Worm (Caenorhabditis elegans) whole organism, L4 larva: ENCODE data around the gene eat-6.

ENCODE experiments used
- D1046.2 ChIP-seq: fragments of 200-800 bp; sonication (Bioruptor generic); IDR thresholded peaks from 2 replicates; pipeline ENCODE4 v1.3.6; 2022; ENCODE audit warnings: missing genetic modification characterization, missing compliant biosample characterization
- F44E2.7 ChIP-seq: fragments of 200-800 bp; sonication (Bioruptor generic); IDR thresholded peaks from 2 replicates; pipeline ENCODE4 v2.1.2; 2022; ENCODE audit warnings: missing genetic modification characterization, missing compliant biosample characterization
- F49E8.2 ChIP-seq: sonication (generic microtip); optimal IDR thresholded peaks from 2 replicates; lab custom pipeline; 2016; ENCODE audit warnings: missing compliant biosample characterization, mild to moderate bottlenecking, missing genetic modification characterization, borderline replicate concordance
- T20F7.1 ChIP-seq: fragments of 200-800 bp; sonication (Bioruptor generic); optimal IDR thresholded peaks from 2 replicates; lab custom pipeline; 2018; ENCODE audit warnings: mild to moderate bottlenecking, missing genetic modification characterization, missing compliant biosample characterization
- T26A8.4 ChIP-seq: fragments of 200-800 bp; sonication (Bioruptor generic); IDR thresholded peaks from 2 replicates; pipeline ENCODE4 v1.3.6; 2022; ENCODE audit warnings: missing genetic modification characterization, missing compliant biosample characterization
- ama-1 ChIP-seq: fragments of 150-350 bp; optimal IDR thresholded peaks from 2 replicates; lab custom pipeline; 2014; ENCODE audit warnings: inconsistent platforms, mixed read lengths
- ceh-32 ChIP-seq: sonication (generic microtip); optimal IDR thresholded peaks from 2 replicates; lab custom pipeline; 2016; ENCODE audit warnings: mild to moderate bottlenecking, missing genetic modification characterization, missing compliant biosample characterization; ENCODE audit not compliant: poor library complexity
- ceh-44 ChIP-seq: fragments of 200-800 bp; sonication (Bioruptor generic); IDR thresholded peaks from 2 replicates; pipeline ENCODE4 v1.3.6; 2022; ENCODE audit warnings: missing genetic modification reagents, missing genetic modification characterization, missing compliant biosample characterization
- ceh-62 ChIP-seq: sonication (generic microtip); optimal IDR thresholded peaks from 2 replicates; lab custom pipeline; 2017; ENCODE audit warnings: missing biosample characterization, missing genetic modification characterization
- ceh-82 ChIP-seq: sonication (generic microtip); optimal IDR thresholded peaks from 2 replicates; lab custom pipeline; 2017; ENCODE audit warnings: missing biosample characterization, missing genetic modification characterization
- ces-1 ChIP-seq: fragments of 150-350 bp; sonication (generic microtip); optimal IDR thresholded peaks from 4 replicates; lab custom pipeline; 2014; ENCODE audit warnings: missing biosample characterization, missing genetic modification reagents, missing genetic modification characterization
- cey-2 ChIP-seq: sonication (generic microtip); optimal IDR thresholded peaks from 3 replicates; lab custom pipeline; 2017; ENCODE audit warnings: missing genetic modification characterization, mild to moderate bottlenecking, missing compliant biosample characterization, antibody characterized with exemption, borderline replicate concordance; ENCODE audit not compliant: insufficient read depth
- daf-19 ChIP-seq: fragments of 200-800 bp; sonication (Bioruptor generic); conservative IDR thresholded peaks from 2 replicates; pipeline ENCODE4 v1.3.6; 2022; ENCODE audit warnings: missing genetic modification characterization, missing compliant biosample characterization
- dmd-6 ChIP-seq: fragments of 200-800 bp; sonication (Bioruptor generic); IDR thresholded peaks from 2 replicates; pipeline ENCODE4 v1.3.6; 2022; ENCODE audit warnings: missing genetic modification reagents, missing genetic modification characterization, missing compliant biosample characterization
- dmd-9 ChIP-seq: fragments of 200-800 bp; sonication (Bioruptor generic); IDR thresholded peaks from 2 replicates; pipeline ENCODE4 v1.3.6; 2022; ENCODE audit warnings: missing genetic modification reagents, missing genetic modification characterization, missing compliant biosample characterization
- dpl-1 ChIP-seq: fragments of 150-350 bp; optimal IDR thresholded peaks from 2 replicates; lab custom pipeline; 2014; ENCODE audit warnings: missing biosample characterization, missing genetic modification reagents, missing genetic modification characterization
- duxl-1 ChIP-seq: sonication (generic microtip); optimal IDR thresholded peaks from 2 replicates; lab custom pipeline; 2016; ENCODE audit warnings: mild to moderate bottlenecking, missing genetic modification characterization, moderate library complexity, missing compliant biosample characterization; ENCODE audit not compliant: poor library complexity
- egl-27 ChIP-seq: sonication (generic microtip); optimal IDR thresholded peaks from 3 replicates; lab custom pipeline; 2017; ENCODE audit warnings: missing biosample characterization, missing genetic modification reagents, missing genetic modification characterization
- fkh-10 ChIP-seq: fragments of 150-350 bp; optimal IDR thresholded peaks from 2 replicates; lab custom pipeline; 2014; ENCODE audit warnings: missing biosample characterization, missing genetic modification reagents, missing genetic modification characterization
- fos-1 ChIP-seq: fragments of 150-350 bp; optimal IDR thresholded peaks from 2 replicates; lab custom pipeline; 2014; ENCODE audit warnings: missing biosample characterization, missing genetic modification characterization
- gei-8 ChIP-seq: fragments of 200-800 bp; sonication (Bioruptor generic); optimal IDR thresholded peaks from 2 replicates; lab custom pipeline; 2018; ENCODE audit warnings: mild to moderate bottlenecking, missing genetic modification characterization, missing compliant biosample characterization
- hif-1 ChIP-seq, 2 experiments: sonication (generic microtip); optimal IDR thresholded peaks; 2 replicates each; lab custom pipeline; 2016 to 2017; ENCODE audit warnings: missing compliant biosample characterization in 2 of 2, missing genetic modification characterization in 2 of 2, missing genetic modification reagents in 2 of 2, missing genotype in 2 of 2, mild to moderate bottlenecking in 1 of 2
- hlh-11 ChIP-seq: fragments of 200-800 bp; sonication (Bioruptor generic); optimal IDR thresholded peaks from 2 replicates; lab custom pipeline; 2018; ENCODE audit warnings: mild to moderate bottlenecking, missing genetic modification characterization, missing compliant biosample characterization
- hmg-1.1 ChIP-seq: fragments of 200-800 bp; sonication (Bioruptor generic); IDR thresholded peaks from 2 replicates; pipeline ENCODE4 v1.3.6; 2022; ENCODE audit warnings: missing genetic modification reagents, missing genetic modification characterization, missing compliant biosample characterization
- lin-13 ChIP-seq: fragments of 150-350 bp; optimal IDR thresholded peaks from 2 replicates; lab custom pipeline; 2014; ENCODE audit warnings: missing biosample characterization, missing genetic modification reagents, missing genetic modification characterization
- lin-38 ChIP-seq: fragments of 200-800 bp; sonication (Bioruptor generic); IDR thresholded peaks from 2 replicates; pipeline ENCODE4 v1.3.6; 2022; ENCODE audit warnings: missing genetic modification reagents, missing genetic modification characterization, missing compliant biosample characterization
- madf-9 ChIP-seq: fragments of 200-800 bp; sonication (Bioruptor generic); conservative IDR thresholded peaks from 2 replicates; pipeline ENCODE4 v1.3.6; 2022; ENCODE audit warnings: missing genetic modification reagents, missing genetic modification characterization, missing compliant biosample characterization
- mdl-1 ChIP-seq, 2 experiments: fragments of 150-350 bp in 1 of 2; sonication (generic microtip) in 1 of 2; optimal IDR thresholded peaks; 2 replicates each; lab custom pipeline; 2014 to 2017; ENCODE audit warnings: missing biosample characterization in 2 of 2, missing genetic modification characterization in 2 of 2
- mdt-29 ChIP-seq: fragments of 200-800 bp; sonication (Bioruptor generic); IDR thresholded peaks from 2 replicates; pipeline ENCODE4 v1.3.6; 2022; ENCODE audit warnings: missing genetic modification reagents, missing genetic modification characterization, missing compliant biosample characterization
- mep-1 ChIP-seq: fragments of 150-350 bp; sonication (generic microtip); optimal IDR thresholded peaks from 3 replicates; lab custom pipeline; 2014; ENCODE audit warnings: missing biosample characterization, missing genetic modification characterization
- mxl-2 ChIP-seq: fragments of 200-800 bp; sonication (Bioruptor generic); conservative IDR thresholded peaks from 2 replicates; pipeline ENCODE4 v1.3.6; 2022; ENCODE audit warnings: missing genetic modification reagents, missing genetic modification characterization, missing compliant biosample characterization
- nhr-102 ChIP-seq: sonication (generic microtip); optimal IDR thresholded peaks from 2 replicates; lab custom pipeline; 2016; ENCODE audit warnings: mild to moderate bottlenecking, missing genetic modification characterization, moderate library complexity, missing compliant biosample characterization
- nhr-11 ChIP-seq: fragments of 150-350 bp; optimal IDR thresholded peaks from 2 replicates; lab custom pipeline; 2014; ENCODE audit warnings: missing biosample characterization, missing genetic modification characterization
- nhr-111 ChIP-seq: fragments of 200-800 bp; sonication (Bioruptor generic); optimal IDR thresholded peaks from 2 replicates; lab custom pipeline; 2018; ENCODE audit warnings: mild to moderate bottlenecking, missing genetic modification characterization, missing compliant biosample characterization
- nhr-25 ChIP-seq: sonication (generic microtip); optimal IDR thresholded peaks from 2 replicates; lab custom pipeline; 2017; ENCODE audit warnings: missing genetic modification characterization, mild to moderate bottlenecking, missing compliant biosample characterization, antibody characterized with exemption, moderate library complexity, borderline replicate concordance; ENCODE audit not compliant: insufficient read depth
- nhr-41 ChIP-seq: fragments of 200-800 bp; sonication (Bioruptor generic); IDR thresholded peaks from 2 replicates; pipeline ENCODE4 v1.3.6; 2022; ENCODE audit warnings: missing genetic modification reagents, missing genetic modification characterization, missing compliant biosample characterization
- nhr-42 ChIP-seq: fragments of 200-800 bp; sonication (Bioruptor generic); IDR thresholded peaks from 2 replicates; pipeline ENCODE4 v1.3.6; 2022; ENCODE audit warnings: missing genetic modification characterization, missing compliant biosample characterization
- nhr-48 ChIP-seq: sonication (generic microtip); optimal IDR thresholded peaks from 2 replicates; lab custom pipeline; 2016; ENCODE audit warnings: mild to moderate bottlenecking, missing genetic modification characterization, missing compliant biosample characterization
- rbr-2 ChIP-seq: sonication (generic microtip); optimal IDR thresholded peaks from 2 replicates; lab custom pipeline; 2016; ENCODE audit warnings: missing genotype, missing genetic modification characterization, missing compliant biosample characterization
- saeg-2 ChIP-seq: fragments of 200-800 bp; sonication (Bioruptor generic); IDR thresholded peaks from 2 replicates; pipeline ENCODE4 v1.3.6; 2022; ENCODE audit warnings: missing genetic modification reagents, missing genetic modification characterization, missing compliant biosample characterization
- sdz-12 ChIP-seq: fragments of 200-800 bp; sonication (Bioruptor generic); optimal IDR thresholded peaks from 2 replicates; lab custom pipeline; 2018; ENCODE audit warnings: mild to moderate bottlenecking, missing genetic modification characterization, missing compliant biosample characterization
- set-16 ChIP-seq: fragments of 200-800 bp; sonication (Bioruptor generic); IDR thresholded peaks from 2 replicates; pipeline ENCODE4 v1.3.6; 2022; ENCODE audit warnings: missing genetic modification reagents, missing genetic modification characterization, missing compliant biosample characterization
- snpc-1.2 ChIP-seq: fragments of 200-800 bp; sonication (Bioruptor generic); IDR thresholded peaks from 2 replicates; pipeline ENCODE4 v1.3.6; 2022; ENCODE audit warnings: missing genetic modification reagents, missing genetic modification characterization, missing compliant biosample characterization
- snpc-4 ChIP-seq: fragments of 150-350 bp; optimal IDR thresholded peaks from 2 replicates; lab custom pipeline; 2014; ENCODE audit warnings: missing biosample characterization, missing genetic modification characterization
- spr-3 ChIP-seq: fragments of 200-800 bp; sonication (Bioruptor generic); optimal IDR thresholded peaks from 2 replicates; lab custom pipeline; 2018; ENCODE audit warnings: mild to moderate bottlenecking, missing genetic modification characterization, missing compliant biosample characterization
- tag-97 ChIP-seq: fragments of 200-800 bp; sonication (Bioruptor generic); IDR thresholded peaks from 2 replicates; pipeline ENCODE4 v1.3.6; 2022; ENCODE audit warnings: missing genetic modification characterization, missing compliant biosample characterization
- unc-39 ChIP-seq: sonication (generic microtip); optimal IDR thresholded peaks from 2 replicates; lab custom pipeline; 2017; ENCODE audit warnings: missing biosample characterization, missing genetic modification characterization
- vab-7 ChIP-seq: fragments of 200-800 bp; sonication (Bioruptor generic); IDR thresholded peaks from 2 replicates; pipeline ENCODE4 v1.3.6; 2022; ENCODE audit warnings: missing genetic modification reagents, missing genetic modification characterization, missing compliant biosample characterization
- zag-1 ChIP-seq: fragments of 150-350 bp; optimal IDR thresholded peaks from 2 replicates; lab custom pipeline; 2014; ENCODE audit warnings: missing biosample characterization, missing genetic modification characterization
- ztf-7 ChIP-seq: fragments of 150-350 bp; optimal IDR thresholded peaks from 2 replicates; lab custom pipeline; 2014; ENCODE audit warnings: missing biosample characterization, missing genetic modification characterization

Gene eat-6

ce11 chrV:13085917-13086552 is 43.8 kb downstream of the eat-6 start:
- TF ChIP-seq mdt-29 (GFP tag; lab: Robert Waterston, UW) (0 out of 2 replicates have a peak, but pooled peaks have one; percentile 24), nhr-48 (tag; lab: Kevin White, UChicago) (peak; percentile 11), T26A8.4 (GFP tag; lab: Robert Waterston, UW) (peak; percentile 70; the same call in 1 of the 2 replicates), nhr-102 (tag; lab: Kevin White, UChicago) (peak; percentile 19), lin-38 (peak; percentile 64), ces-1 (GFP tag; lab: Kevin White, UChicago) (no peak), hif-1 (tag; optimal IDR thresholded peaks at IDR 0.05; lab: Kevin White, UChicago) (peak in 1 of 2 experiments; percentile 90), nhr-111 (no peak), mdl-1 (tag; optimal IDR thresholded peaks at IDR 0.05; lab: Kevin White, UChicago) (peak; percentile 7 to 59), cey-2 (tag; lab: Kevin White, UChicago) (no peak), nhr-42 (no peak), set-16 (peak; percentile 69), nhr-25 (peak; percentile 47), zag-1 (no peak), dpl-1 (peak; percentile 28), nhr-11 (peak; percentile 81), nhr-41 (GFP tag; lab: Robert Waterston, UW) (no peak), ceh-44 (GFP tag; lab: Robert Waterston, UW) (no peak), egl-27 (tag; lab: Kevin White, UChicago) (no peak), dmd-9 (GFP tag; lab: Robert Waterston, UW) (no peak), gei-8 (GFP tag; lab: Kevin White, UChicago) (no peak), ceh-82 (tag; lab: Kevin White, UChicago) (no peak), hmg-1.1 (GFP tag; lab: Robert Waterston, UW) (peak; percentile 73), tag-97 (no peak), F44E2.7 (GFP tag; lab: Robert Waterston, UW) (no peak), saeg-2 (GFP tag; lab: Robert Waterston, UW) (peak; percentile 85), hlh-11 (tag; lab: Kevin White, UChicago) (peak; percentile 87), duxl-1 (tag; lab: Kevin White, UChicago) (no peak), ztf-7 (no peak), fkh-10 (GFP tag; lab: Kevin White, UChicago) (no peak), F49E8.2 (no peak), ceh-62 (tag; lab: Kevin White, UChicago) (no peak), mxl-2 (GFP tag; lab: Robert Waterston, UW) (no peak), T20F7.1 (GFP tag; lab: Kevin White, UChicago) (peak; percentile 52), lin-13 (GFP tag; lab: Kevin White, UChicago) (no peak), snpc-1.2 (GFP tag; lab: Robert Waterston, UW) (peak; percentile 40; the same call in 1 of the 2 replicates), madf-9 (peak; percentile 51), daf-19 (no peak), mep-1 (tag; lab: Kevin White, UChicago) (peak; percentile 89), unc-39 (no peak), sdz-12 (GFP tag; lab: Kevin White, UChicago) (no peak), spr-3 (no peak), ceh-32 (no peak), dmd-6 (GFP tag; lab: Robert Waterston, UW) (peak; percentile 85), rbr-2 (tag; lab: Kevin White, UChicago) (peak; percentile 67), ama-1 (peak; percentile 40), fos-1 (tag; lab: Kevin White, UChicago) (no peak), vab-7 (GFP tag; lab: Robert Waterston, UW) (no peak), snpc-4 (tag; lab: Kevin White, UChicago) (no peak), D1046.2 (GFP tag; lab: Robert Waterston, UW) (0 out of 2 replicates have a peak, but pooled peaks have one; percentile 7)
